Worm (Caenorhabditis elegans): ENCODE data around the gene K07H8.9.

K07H8.9 gene

DNA sequence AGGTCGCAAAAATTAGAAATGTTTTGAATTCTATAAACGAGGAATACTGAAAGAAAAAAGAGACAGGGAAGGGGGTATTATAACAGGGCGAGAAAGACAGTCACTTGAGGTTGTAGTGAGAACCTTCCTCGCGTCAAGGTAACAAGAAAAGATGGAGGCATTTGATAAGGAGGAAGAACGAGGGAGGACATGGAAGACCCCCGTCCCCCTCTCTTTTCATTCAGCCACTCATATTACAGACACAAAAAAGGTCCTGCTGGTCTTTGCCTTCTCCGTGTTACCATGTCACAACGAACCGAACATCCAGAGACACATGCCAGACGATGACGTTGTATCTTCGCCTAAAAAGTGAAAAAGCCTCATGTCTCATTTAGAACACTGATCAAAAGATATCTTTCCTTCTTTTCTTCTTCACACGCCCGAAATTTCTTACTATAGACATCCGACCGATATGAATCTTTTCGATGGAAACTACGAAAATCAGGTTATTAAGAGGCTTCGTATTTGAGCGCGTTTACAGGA is 44.9 kb downstream of the K07H8.9 start (continued):
- no peak for TF ChIP-seq daf-19 (GFP tag; conservative IDR thresholded peaks at IDR 0.05)
- peak; percentile 44 for TF ChIP-seq nhr-48 (tag; optimal IDR thresholded peaks at IDR 0.05)
- TF ChIP-seq lim-7 (GFP tag; IDR thresholded peaks at IDR 0.05), result 0 out of 2 replicates have a peak, but pooled peaks have one; percentile 8
- no peak for TF ChIP-seq dpl-1 (GFP tag; optimal IDR thresholded peaks at IDR 0.05)

DNA sequence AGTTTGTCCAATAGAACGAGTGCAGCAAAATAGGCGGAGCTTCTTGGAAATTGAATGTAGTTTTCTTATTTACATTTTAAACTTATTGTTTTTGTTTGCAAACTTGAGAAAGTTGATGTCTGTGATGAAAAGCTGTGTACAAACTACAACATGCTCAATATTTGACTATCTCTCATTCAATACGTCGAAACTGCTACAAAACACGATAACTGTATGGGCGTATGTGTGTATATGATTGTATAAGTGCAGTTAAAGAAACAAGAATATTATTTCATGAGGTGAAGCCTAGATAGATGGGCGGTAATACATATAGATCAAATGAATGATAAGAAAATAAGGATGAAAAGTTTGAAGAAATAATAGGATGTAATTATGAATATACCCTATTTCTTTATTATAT is 46.7 kb downstream of the K07H8.9 start:
- no peak for TF ChIP-seq daf-16 (GFP tag; optimal IDR thresholded peaks at IDR 0.05)
- peak; percentile 70 for TF ChIP-seq daf-16 (tag; optimal IDR thresholded peaks at IDR 0.05)
- TF ChIP-seq aha-1 (tag), result peak; percentile 68
- TF ChIP-seq Y5F2A.4 (GFP tag; optimal IDR thresholded peaks at IDR 0.05), result no peak
- no peak for TF ChIP-seq Y105C5A.15 (GFP tag; IDR thresholded peaks at IDR 0.05)
- TF ChIP-seq nhr-42 (GFP tag; IDR thresholded peaks at IDR 0.05), result no peak
- TF ChIP-seq aly-2 (tag; optimal IDR thresholded peaks at IDR 0.05), result no peak
- TF ChIP-seq nhr-28 (tag; optimal IDR thresholded peaks at IDR 0.05), result peak; percentile 60
- no peak for TF ChIP-seq ceh-32 (tag; optimal IDR thresholded peaks at IDR 0.05; ENCODE audit: poor library complexity)
- no peak for TF ChIP-seq fos-1 (tag; optimal IDR thresholded peaks at IDR 0.05)
- no peak for TF ChIP-seq snpc-4 (tag; optimal IDR thresholded peaks at IDR 0.05)
- no peak for TF ChIP-seq ztf-11 (tag; optimal IDR thresholded peaks at IDR 0.05)
- TF ChIP-seq lin-13 (GFP tag; optimal IDR thresholded peaks at IDR 0.05), result no peak
- no peak for TF ChIP-seq dmd-9 (GFP tag; IDR thresholded peaks at IDR 0.05)
- no peak for TF ChIP-seq D1046.2 (GFP tag; IDR thresholded peaks at IDR 0.05)
- TF ChIP-seq unc-62 (GFP tag; optimal IDR thresholded peaks at IDR 0.05 in 1 of 2), result peak in 1 of 2 experiments; percentile 55
- TF ChIP-seq unc-62 (tag; optimal IDR thresholded peaks at IDR 0.05), result no peak
- no peak for TF ChIP-seq daf-19 (GFP tag; conservative IDR thresholded peaks at IDR 0.05)
- peak; percentile 4 for TF ChIP-seq pqm-1 (tag; optimal IDR thresholded peaks at IDR 0.05)
- no peak for TF ChIP-seq mdl-1 (tag; optimal IDR thresholded peaks at IDR 0.05)
- TF ChIP-seq F26F4.8 (GFP tag; conservative IDR thresholded peaks at IDR 0.05), result no peak
- TF ChIP-seq egl-43 (GFP tag; IDR thresholded peaks at IDR 0.05), result no peak
- no peak for TF ChIP-seq php-3 (GFP tag; IDR thresholded peaks at IDR 0.05)
- TF ChIP-seq zfp-3 (GFP tag; conservative IDR thresholded peaks at IDR 0.05), result no peak

DNA sequence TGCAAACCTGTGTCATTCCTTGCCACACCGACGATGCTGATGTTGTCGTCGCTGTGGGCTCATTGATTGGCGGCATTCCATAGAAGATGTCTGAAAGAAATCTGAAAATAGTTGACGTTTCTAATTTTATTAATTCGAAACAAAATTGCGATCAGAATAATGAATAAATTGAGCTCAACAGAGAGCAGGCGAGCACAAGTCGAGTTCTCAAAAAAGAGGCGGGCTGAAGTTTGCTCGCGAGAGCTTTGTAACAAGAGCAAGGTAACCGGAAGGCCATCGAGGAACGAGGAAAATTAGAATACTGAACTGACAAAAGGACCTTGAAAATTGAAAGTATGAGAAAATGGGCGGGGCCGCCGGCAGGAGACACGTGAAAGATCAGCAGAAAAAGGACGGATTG is 49.8 kb downstream of the K07H8.9 start, which contains the start of gene nhr-66:
Gene nhr-66 (minus strand): TSS at position 101 of the 400 bp plus-strand sequence.
- TF ChIP-seq Y5F2A.4 (GFP tag; optimal IDR thresholded peaks at IDR 0.05) (no peak), ceh-62 (tag; optimal IDR thresholded peaks at IDR 0.05) (no peak), nhr-102 (tag; optimal IDR thresholded peaks at IDR 0.05) (no peak), Y75B8A.6 (GFP tag; IDR thresholded peaks at IDR 0.05) (no peak), lir-3 (tag; optimal IDR thresholded peaks at IDR 0.05) (no peak), php-3 (GFP tag; IDR thresholded peaks at IDR 0.05) (no peak), jun-1 (tag; optimal IDR thresholded peaks at IDR 0.05) (no peak), egl-43 (GFP tag; IDR thresholded peaks at IDR 0.05) (no peak), dmd-9 (GFP tag; IDR thresholded peaks at IDR 0.05) (no peak)
